Worm (Caenorhabditis elegans) whole organism, early embryonic: ENCODE measurements around the gene wdr-37.

Experiments used
- F13C5.2 ChIP-seq: sonication (generic microtip); optimal IDR thresholded peaks from 2 replicates; lab custom pipeline; 2017; ENCODE audit warnings: mild to moderate bottlenecking, missing genetic modification characterization, inconsistent platforms, missing compliant biosample characterization
- aly-1 ChIP-seq: sonication (generic microtip); optimal IDR thresholded peaks from 2 replicates; lab custom pipeline; 2016; ENCODE audit warnings: missing genetic modification characterization, missing compliant biosample characterization
- ama-1 ChIP-seq: fragments of 150-350 bp; optimal IDR thresholded peaks from 2 replicates; lab custom pipeline; 2014
- ceh-13 ChIP-seq: fragments of 200-800 bp; sonication (Bioruptor generic); optimal IDR thresholded peaks from 2 replicates; lab custom pipeline; 2018; ENCODE audit warnings: mild to moderate bottlenecking, missing genetic modification characterization, missing compliant biosample characterization
- flt-1 ChIP-seq: fragments of 200-800 bp; sonication (Bioruptor generic); IDR thresholded peaks from 2 replicates; pipeline ENCODE4 v1.3.6; 2022; ENCODE audit warnings: missing genetic modification characterization, missing compliant biosample characterization
- hmg-4 ChIP-seq: fragments of 200-800 bp; sonication (Bioruptor generic); optimal IDR thresholded peaks from 2 replicates; lab custom pipeline; 2018; ENCODE audit warnings: mild to moderate bottlenecking, missing genetic modification characterization, missing compliant biosample characterization
- hnd-1 ChIP-seq: sonication (generic microtip); optimal IDR thresholded peaks from 2 replicates; lab custom pipeline; 2016; ENCODE audit warnings: missing genetic modification characterization, missing compliant biosample characterization
- scrt-1 ChIP-seq: fragments of 200-800 bp; sonication (Bioruptor generic); IDR thresholded peaks from 2 replicates; pipeline ENCODE4 v1.3.6; 2022; ENCODE audit warnings: missing genetic modification characterization, missing compliant biosample characterization
- sea-1 ChIP-seq: fragments of 200-800 bp; sonication (Bioruptor generic); conservative IDR thresholded peaks from 2 replicates; pipeline ENCODE4 v1.3.6; 2022; ENCODE audit warnings: missing genetic modification characterization, missing compliant biosample characterization
- tbx-11 ChIP-seq: fragments of 200-800 bp; sonication (Bioruptor generic); IDR thresholded peaks from 2 replicates; pipeline ENCODE4 v1.3.6; 2022; ENCODE audit warnings: missing genetic modification characterization, missing compliant biosample characterization
- tbx-37 ChIP-seq: fragments of 200-800 bp; sonication (Bioruptor generic); conservative IDR thresholded peaks from 2 replicates; pipeline ENCODE4 v1.3.6; 2022; ENCODE audit warnings: missing genetic modification reagents, missing genetic modification characterization, missing compliant biosample characterization

DNA sequence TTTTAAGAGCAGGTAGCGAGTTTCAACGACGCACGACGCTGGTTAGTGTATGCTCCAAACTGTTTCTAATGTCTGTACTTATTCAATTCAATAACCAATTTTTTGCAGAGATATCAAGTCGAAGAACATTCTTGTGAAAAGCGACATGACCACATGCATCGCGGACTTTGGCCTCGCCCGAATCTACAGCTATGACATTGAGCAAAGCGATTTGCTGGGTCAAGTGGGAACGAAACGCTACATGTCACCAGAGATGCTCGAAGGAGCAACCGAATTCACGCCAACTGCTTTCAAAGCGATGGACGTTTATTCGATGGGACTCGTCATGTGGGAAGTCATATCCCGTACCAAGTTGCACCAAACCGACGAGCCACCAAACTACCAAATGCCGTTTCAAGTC is 30.5 kb upstream of the wdr-37 start:
- TF ChIP-seq ama-1 (lab: Kevin White, UChicago) (no peak), flt-1 (GFP tag; lab: Robert Waterston, UW) (no peak), tbx-37 (no peak), ceh-13 (GFP tag; lab: Kevin White, UChicago) (no peak), aly-1 (tag; lab: Kevin White, UChicago) (no peak), hnd-1 (no peak), tbx-11 (GFP tag; lab: Robert Waterston, UW) (no peak), scrt-1 (GFP tag; lab: Robert Waterston, UW) (no peak), sea-1 (GFP tag; lab: Robert Waterston, UW) (no peak), F13C5.2 (no peak), hmg-4 (GFP tag; lab: Kevin White, UChicago) (no peak)
